Worm (Caenorhabditis elegans): Measurements from ENCODE around the gene klo-2.

klo-2 gene

DNA sequence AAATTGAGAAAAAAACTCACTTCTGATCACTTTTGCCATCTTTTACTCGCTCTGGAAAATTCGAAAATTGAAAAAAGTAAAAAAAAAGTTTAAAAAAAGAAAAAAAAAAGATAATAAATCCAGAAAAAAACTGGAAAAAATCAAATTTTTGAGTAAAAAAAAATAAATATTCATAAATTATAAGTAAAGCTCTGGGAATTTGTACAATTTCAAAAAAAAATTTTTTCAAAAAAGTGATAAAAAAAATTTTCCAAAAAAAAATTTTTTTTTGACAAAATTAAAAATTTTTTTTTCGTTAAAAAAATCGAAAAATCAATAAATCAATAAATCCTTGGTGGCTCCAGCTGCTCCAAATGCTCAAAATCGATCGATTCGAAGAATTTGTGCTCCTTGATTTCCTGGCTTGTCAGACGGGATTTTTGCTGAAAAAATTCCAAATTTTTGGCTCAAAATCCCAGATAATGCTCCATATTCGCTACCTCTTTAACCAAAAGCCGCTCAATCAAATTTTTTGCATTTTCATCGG is 35.0 kb upstream of the klo-2 start, which contains the start of gene mrpl-30:
mrpl-30 (minus strand) TSS at position 51 of the 526 bp plus-strand sequence.
- TF ChIP-seq elt-3 (tag; optimal IDR thresholded peaks at IDR 0.05) (no peak), Y55F3AM.14 (GFP tag; optimal IDR thresholded peaks at IDR 0.05) (no peak), F13H6.1 (tag; optimal IDR thresholded peaks at IDR 0.05) (no peak), alr-1 (tag; optimal IDR thresholded peaks at IDR 0.05) (no peak), nhr-25 (tag; optimal IDR thresholded peaks at IDR 0.05) (no peak), nhr-77 (tag; optimal IDR thresholded peaks at IDR 0.05) (no peak), mdl-1 (tag; optimal IDR thresholded peaks at IDR 0.05) (no peak)

- peak; percentile 66 for TF ChIP-seq lin-13 (GFP tag; optimal IDR thresholded peaks at IDR 0.05)
- no peak for TF ChIP-seq nhr-12 (tag; optimal IDR thresholded peaks at IDR 0.05)
- TF ChIP-seq mbf-1 (tag; optimal IDR thresholded peaks at IDR 0.05), result no peak
- no peak for TF ChIP-seq blmp-1 (tag; optimal IDR thresholded peaks at IDR 0.05; ENCODE audit: insufficient read depth)
- no peak for TF ChIP-seq snpc-4 (tag; optimal IDR thresholded peaks at IDR 0.05)
- TF ChIP-seq mab-5 (tag; optimal IDR thresholded peaks at IDR 0.05), result no peak
- peak in 1 of 2 experiments; percentile 34 for TF ChIP-seq mdl-1 (tag; optimal IDR thresholded peaks at IDR 0.05)
- peak; percentile 46 for TF ChIP-seq R02D3.7 (tag; optimal IDR thresholded peaks at IDR 0.05)
- no peak for TF ChIP-seq dmd-4 (tag; optimal IDR thresholded peaks at IDR 0.05)
- TF ChIP-seq unc-62 (GFP tag; optimal IDR thresholded peaks at IDR 0.05), result no peak
- no peak for TF ChIP-seq nhr-23 (tag; optimal IDR thresholded peaks at IDR 0.05)
- peak; percentile 1 for TF ChIP-seq nhr-6 (tag; optimal IDR thresholded peaks at IDR 0.05)
- peak; percentile 51 for TF ChIP-seq crh-2 (tag; optimal IDR thresholded peaks at IDR 0.05)
- peak; percentile 75 to 86 for TF ChIP-seq lsy-2 (tag; optimal IDR thresholded peaks at IDR 0.05)
- TF ChIP-seq nhr-129 (tag; optimal IDR thresholded peaks at IDR 0.05), result peak; percentile 68
- TF ChIP-seq ceh-82 (tag; optimal IDR thresholded peaks at IDR 0.05), result no peak
- TF ChIP-seq lin-39 (tag; optimal IDR thresholded peaks at IDR 0.05), result no peak
- no peak for TF ChIP-seq peb-1 (tag; optimal IDR thresholded peaks at IDR 0.05)
- TF ChIP-seq nhr-77 (tag; optimal IDR thresholded peaks at IDR 0.05), result no peak
- no peak for TF ChIP-seq ztf-11 (tag; optimal IDR thresholded peaks at IDR 0.05)
- TF ChIP-seq zag-1 (tag; optimal IDR thresholded peaks at IDR 0.05), result no peak
- no peak for TF ChIP-seq skn-1 (tag; optimal IDR thresholded peaks at IDR 0.05)
- peak; percentile 21 for TF ChIP-seq nhr-25 (tag; optimal IDR thresholded peaks at IDR 0.05)
- no peak for TF ChIP-seq ama-1 (optimal IDR thresholded peaks at IDR 0.05)
- TF ChIP-seq ztf-1 (GFP tag; conservative IDR thresholded peaks at IDR 0.05), result no peak
- TF ChIP-seq sem-4 (tag; optimal IDR thresholded peaks at IDR 0.05), result no peak
- TF ChIP-seq sma-3 (GFP tag; optimal IDR thresholded peaks at IDR 0.05), result peak; percentile 54
- TF ChIP-seq aly-2 (tag; optimal IDR thresholded peaks at IDR 0.05), result no peak
- TF ChIP-seq gmeb-1 (tag; optimal IDR thresholded peaks at IDR 0.05), result peak; percentile 96
- TF ChIP-seq elt-3 (tag; optimal IDR thresholded peaks at IDR 0.05), result no peak
- TF ChIP-seq lin-11 (tag; optimal IDR thresholded peaks at IDR 0.05), result peak; percentile 42
- peak; percentile 24 for TF ChIP-seq C34F6.9 (tag; optimal IDR thresholded peaks at IDR 0.05)
- no peak for TF ChIP-seq ZK546.5 (tag; optimal IDR thresholded peaks at IDR 0.05)
- peak; percentile 78 for TF ChIP-seq unc-55 (GFP tag; optimal IDR thresholded peaks at IDR 0.05)
- no peak for TF ChIP-seq nhr-237 (tag; optimal IDR thresholded peaks at IDR 0.05)
- no peak for TF ChIP-seq nhr-10 (tag; optimal IDR thresholded peaks at IDR 0.05)
- no peak for TF ChIP-seq nhr-21 (tag; optimal IDR thresholded peaks at IDR 0.05)
- peak; percentile 2 for TF ChIP-seq egl-27 (tag; optimal IDR thresholded peaks at IDR 0.05)
- TF ChIP-seq F13H6.1 (tag; optimal IDR thresholded peaks at IDR 0.05), result peak; percentile 27
- no peak for TF ChIP-seq alr-1 (tag; optimal IDR thresholded peaks at IDR 0.05)
- no peak for TF ChIP-seq ceh-16 (tag; optimal IDR thresholded peaks at IDR 0.05)
- TF ChIP-seq ztf-4 (tag; optimal IDR thresholded peaks at IDR 0.05), result no peak
- TF ChIP-seq fos-1 (tag; optimal IDR thresholded peaks at IDR 0.05), result peak; percentile 92
- TF ChIP-seq nhr-11 (tag; optimal IDR thresholded peaks at IDR 0.05), result no peak
- TF ChIP-seq Y55F3AM.14 (GFP tag; optimal IDR thresholded peaks at IDR 0.05), result no peak
- TF ChIP-seq sma-9 (GFP tag; optimal IDR thresholded peaks at IDR 0.05), result no peak
- TF ChIP-seq sma-9 (tag; optimal IDR thresholded peaks at IDR 0.05), result no peak
- no peak for TF ChIP-seq unc-39 (tag; optimal IDR thresholded peaks at IDR 0.05)
- no peak for TF ChIP-seq elt-1 (tag; optimal IDR thresholded peaks at IDR 0.05)
Measured at ce11 chrIII:2418159-2418658, 27.8 kb upstream of the klo-2 start, which contains the start of the genes W04B5.5 and W04B5.3. Gene W04B5.5, minus strand, starts transcription at chrIII:2418209. Gene W04B5.3, plus strand, starts transcription at chrIII:2418514.

Measured in whole organism, L2 larva.